Worm (Caenorhabditis elegans): ENCODE measurements around the gene kat-1.

DNA sequence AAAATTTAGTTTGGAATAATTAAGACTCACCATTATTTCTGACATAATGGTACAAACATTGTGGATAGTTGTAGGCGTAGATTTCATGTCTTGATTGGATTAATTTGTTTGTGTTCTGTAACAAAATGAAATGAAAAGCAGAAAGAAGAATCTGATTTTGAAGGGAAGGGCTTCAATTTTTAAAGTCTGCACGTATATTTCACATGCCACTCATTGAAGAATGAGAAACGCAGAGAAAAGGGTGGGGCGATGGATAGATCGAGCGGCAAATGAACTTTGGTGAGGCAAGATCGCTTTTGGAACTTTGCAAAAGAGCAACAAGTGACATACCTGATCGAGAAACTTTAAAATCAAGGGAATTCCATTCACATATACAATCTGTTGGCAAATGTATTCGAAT is 28.7 kb downstream of the kat-1 start:
- TF ChIP-seq dao-5 (tag; optimal IDR thresholded peaks at IDR 0.05) (no peak), him-1 (tag; optimal IDR thresholded peaks at IDR 0.05) (no peak)
